Worm (Caenorhabditis elegans) whole organism, late embryonic: ENCODE data around the gene nhr-176.

Experiments used
- C08G9.2 ChIP-seq: sonication (generic microtip); optimal IDR thresholded peaks from 2 replicates; lab custom pipeline; 2016; ENCODE audit warnings: mild to moderate bottlenecking, missing genetic modification characterization, moderate library complexity, missing compliant biosample characterization
- K02D7.2 ChIP-seq: sonication (generic microtip); optimal IDR thresholded peaks from 2 replicates; lab custom pipeline; 2017; ENCODE audit warnings: mild to moderate bottlenecking, missing genetic modification characterization, missing compliant biosample characterization
- T23F11.4 ChIP-seq: fragments of 200-800 bp; sonication (Bioruptor generic); optimal IDR thresholded peaks from 2 replicates; lab custom pipeline; 2018; ENCODE audit warnings: mild to moderate bottlenecking, missing genetic modification characterization, missing compliant biosample characterization
- ahr-1 ChIP-seq: sonication (generic microtip); optimal IDR thresholded peaks from 2 replicates; lab custom pipeline; 2016; ENCODE audit warnings: missing genetic modification characterization, missing compliant biosample characterization
- ceh-18 ChIP-seq: sonication (generic microtip); optimal IDR thresholded peaks from 2 replicates; lab custom pipeline; 2016; ENCODE audit warnings: missing genetic modification characterization, missing compliant biosample characterization
- ceh-19 ChIP-seq: fragments of 200-800 bp; sonication (Bioruptor generic); optimal IDR thresholded peaks from 2 replicates; lab custom pipeline; 2018; ENCODE audit warnings: mild to moderate bottlenecking, missing genetic modification characterization, missing compliant biosample characterization
- ceh-2 ChIP-seq: sonication (generic microtip); optimal IDR thresholded peaks from 2 replicates; lab custom pipeline; 2016; ENCODE audit warnings: missing genotype, missing genetic modification characterization, missing compliant biosample characterization
- ceh-22 ChIP-seq: sonication (generic microtip); optimal IDR thresholded peaks from 2 replicates; lab custom pipeline; 2017; ENCODE audit warnings: missing biosample characterization, missing genetic modification characterization
- ceh-34 ChIP-seq: sonication (generic microtip); optimal IDR thresholded peaks from 2 replicates; lab custom pipeline; 2016; ENCODE audit warnings: mild to moderate bottlenecking, missing genetic modification characterization, missing compliant biosample characterization
- ceh-45 ChIP-seq: fragments of 200-800 bp; sonication (Bioruptor generic); IDR thresholded peaks from 2 replicates; pipeline ENCODE4 v1.3.6; 2022; ENCODE audit warnings: missing genetic modification reagents, missing genetic modification characterization, missing compliant biosample characterization
- ceh-48 ChIP-seq: sonication (generic microtip); optimal IDR thresholded peaks from 2 replicates; lab custom pipeline; 2016; ENCODE audit warnings: missing genetic modification characterization, inconsistent platforms, missing compliant biosample characterization
- ceh-6 ChIP-seq: fragments of 200-800 bp; sonication (Bioruptor generic); optimal IDR thresholded peaks from 2 replicates; lab custom pipeline; 2018; ENCODE audit warnings: mild to moderate bottlenecking, missing genetic modification characterization, missing compliant biosample characterization
- dmd-4 ChIP-seq: sonication (generic microtip); optimal IDR thresholded peaks from 2 replicates; lab custom pipeline; 2016; ENCODE audit warnings: borderline replicate concordance, missing genetic modification characterization, missing compliant biosample characterization
- elt-2 ChIP-seq: sonication (generic microtip); optimal IDR thresholded peaks from 2 replicates; lab custom pipeline; 2016; ENCODE audit warnings: missing genetic modification reagents, missing genetic modification characterization, missing compliant biosample characterization
- ets-4 ChIP-seq: sonication (generic microtip); optimal IDR thresholded peaks from 2 replicates; lab custom pipeline; 2016; ENCODE audit warnings: missing genetic modification characterization, missing compliant biosample characterization
- fax-1 ChIP-seq: sonication (generic microtip); optimal IDR thresholded peaks from 2 replicates; lab custom pipeline; 2016; ENCODE audit warnings: missing genotype, missing genetic modification characterization, missing compliant biosample characterization
- hlh-13 ChIP-seq: fragments of 200-800 bp; sonication (Bioruptor generic); optimal IDR thresholded peaks from 2 replicates; lab custom pipeline; 2018; ENCODE audit warnings: mild to moderate bottlenecking, missing genetic modification characterization, missing compliant biosample characterization
- hlh-8 ChIP-seq: sonication (generic microtip); optimal IDR thresholded peaks from 2 replicates; lab custom pipeline; 2016; ENCODE audit warnings: missing genotype, missing genetic modification characterization, missing compliant biosample characterization
- lim-6 ChIP-seq: sonication (generic microtip); optimal IDR thresholded peaks from 2 replicates; lab custom pipeline; 2016; ENCODE audit warnings: missing genetic modification characterization, missing compliant biosample characterization
- lin-11 ChIP-seq: fragments of 200-800 bp; sonication (Bioruptor generic); optimal IDR thresholded peaks from 2 replicates; lab custom pipeline; 2018; ENCODE audit warnings: mild to moderate bottlenecking, missing genetic modification characterization, missing compliant biosample characterization
- nhr-11 ChIP-seq: fragments of 150-350 bp; optimal IDR thresholded peaks from 2 replicates; lab custom pipeline; 2014; ENCODE audit warnings: missing biosample characterization, missing genetic modification characterization
- nhr-232 ChIP-seq: sonication (generic microtip); optimal IDR thresholded peaks from 2 replicates; lab custom pipeline; 2016; ENCODE audit warnings: missing genetic modification characterization, missing compliant biosample characterization
- npax-4 ChIP-seq: sonication (generic microtip); optimal IDR thresholded peaks from 2 replicates; lab custom pipeline; 2016; ENCODE audit warnings: missing genetic modification characterization, missing compliant biosample characterization
- pag-3 ChIP-seq: sonication (generic microtip); optimal IDR thresholded peaks from 2 replicates; lab custom pipeline; 2016; ENCODE audit warnings: missing compliant biosample characterization, missing genetic modification characterization, borderline replicate concordance
- pat-9 ChIP-seq: fragments of 200-800 bp; sonication (Bioruptor generic); optimal IDR thresholded peaks from 2 replicates; lab custom pipeline; 2018; ENCODE audit warnings: mild to moderate bottlenecking, missing genetic modification characterization, moderate library complexity, missing compliant biosample characterization
- pha-2 ChIP-seq: sonication (generic microtip); optimal IDR thresholded peaks from 2 replicates; lab custom pipeline; 2017; ENCODE audit warnings: mild to moderate bottlenecking, missing genetic modification characterization, missing compliant biosample characterization
- pha-4 ChIP-seq: fragments of 150-350 bp; optimal IDR thresholded peaks from 2 replicates; lab custom pipeline; 2018; ENCODE audit warnings: missing biosample characterization, missing genetic modification reagents, missing genetic modification characterization
- pqm-1 ChIP-seq: sonication (generic microtip); optimal IDR thresholded peaks from 2 replicates; lab custom pipeline; 2016; ENCODE audit warnings: missing genetic modification characterization, missing compliant biosample characterization
- pros-1 ChIP-seq: fragments of 150-350 bp; optimal IDR thresholded peaks from 2 replicates; lab custom pipeline; 2014; ENCODE audit warnings: missing biosample characterization, missing genetic modification reagents, missing genetic modification characterization
- ref-2 ChIP-seq: sonication (generic microtip); optimal IDR thresholded peaks from 2 replicates; lab custom pipeline; 2016; ENCODE audit warnings: missing genetic modification characterization, missing compliant biosample characterization
- sox-2 ChIP-seq: fragments of 200-800 bp; sonication (Bioruptor generic); IDR thresholded peaks from 2 replicates; pipeline ENCODE4 v1.3.6; 2022; ENCODE audit warnings: missing genetic modification reagents, missing genetic modification characterization, missing compliant biosample characterization
- tbx-7 ChIP-seq: sonication (generic microtip); optimal IDR thresholded peaks from 2 replicates; lab custom pipeline; 2016; ENCODE audit warnings: missing genotype, missing genetic modification characterization, missing compliant biosample characterization
- unc-55 ChIP-seq: sonication (generic microtip); optimal IDR thresholded peaks from 2 replicates; lab custom pipeline; 2017; ENCODE audit warnings: missing biosample characterization, missing genetic modification reagents, missing genetic modification characterization
- unc-86 ChIP-seq: sonication (generic microtip); optimal IDR thresholded peaks from 2 replicates; lab custom pipeline; 2016; ENCODE audit warnings: missing genetic modification characterization, missing compliant biosample characterization
- zip-5 ChIP-seq: sonication (generic microtip); optimal IDR thresholded peaks from 2 replicates; lab custom pipeline; 2016; ENCODE audit warnings: missing genetic modification characterization, missing compliant biosample characterization

nhr-176 gene

DNA sequence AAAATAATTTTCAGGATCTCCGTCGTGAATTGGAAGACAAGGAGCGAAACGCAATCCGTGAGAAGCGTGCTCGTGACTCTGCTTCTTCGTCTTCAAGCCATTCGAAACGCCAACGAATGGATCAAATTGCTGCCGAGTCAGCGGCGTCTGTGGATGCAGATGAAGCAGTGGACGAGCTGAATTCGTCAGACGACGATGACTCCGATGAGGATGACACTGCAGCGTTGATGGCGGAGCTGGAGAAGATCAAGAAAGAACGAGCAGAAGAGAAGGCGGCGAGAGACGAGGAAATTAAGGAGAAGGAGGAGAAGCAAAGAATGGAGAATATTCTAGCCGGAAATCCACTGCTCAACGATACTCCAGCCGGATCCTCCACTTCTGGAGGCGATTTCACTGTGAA is 47.6 kb upstream of the nhr-176 start:
- TF ChIP-seq ceh-2 (tag; lab: Kevin White, UChicago), result no peak
- TF ChIP-seq unc-55 (GFP tag; lab: Kevin White, UChicago), result no peak
- no peak for TF ChIP-seq hlh-8

DNA sequence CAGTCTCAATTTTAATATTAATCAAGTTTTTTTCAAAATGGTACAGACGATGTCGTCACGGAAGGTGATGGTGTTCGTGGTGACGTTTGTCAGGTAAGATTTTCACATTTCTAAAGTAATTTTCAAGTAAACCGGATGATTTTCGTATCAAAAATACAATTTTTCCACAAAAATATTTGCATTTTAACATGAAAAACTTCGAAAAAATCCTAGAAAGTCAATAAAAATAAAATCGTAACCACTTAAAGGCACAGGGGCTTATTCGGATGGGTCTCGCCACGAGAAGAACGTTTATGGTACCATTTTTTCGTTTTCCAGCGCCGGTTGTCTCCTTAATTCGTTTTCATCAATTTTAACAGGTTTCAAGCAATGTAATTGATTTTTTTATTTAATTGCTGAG is 46.8 kb upstream of the nhr-176 start, which contains the start of gene T10C6.6:
T10C6.6 (plus strand) TSS at position 27 of the 400 bp plus-strand sequence.
- peak; percentile 44 for TF ChIP-seq elt-2 (tag; lab: Kevin White, UChicago)
- TF ChIP-seq unc-55 (GFP tag; lab: Kevin White, UChicago), result no peak
- TF ChIP-seq ceh-48 (tag; lab: Kevin White, UChicago), result no peak

DNA sequence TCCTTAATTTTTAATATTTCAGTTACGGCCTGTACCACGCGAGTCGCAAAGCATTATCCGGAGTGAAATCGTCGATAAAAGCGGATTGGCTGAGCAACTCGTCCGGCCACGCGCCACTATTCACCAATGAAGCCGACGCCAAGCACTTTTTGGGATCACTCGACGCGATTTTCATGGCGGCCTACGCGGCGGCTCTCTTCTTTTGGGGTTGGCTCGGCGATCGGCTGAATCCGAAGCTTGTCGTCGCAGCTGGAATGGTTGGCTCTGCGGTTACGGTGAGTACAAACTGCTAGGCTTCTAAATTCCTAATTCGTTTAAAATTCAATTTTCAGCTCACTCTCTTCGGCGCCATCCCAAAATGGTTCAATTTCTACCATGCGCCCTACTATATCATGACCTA is 46.2 kb upstream of the nhr-176 start:
- TF ChIP-seq ceh-19 (no peak), pqm-1 (no peak), lin-11 (tag; lab: Kevin White, UChicago) (no peak), hlh-13 (GFP tag; lab: Kevin White, UChicago) (no peak)

DNA sequence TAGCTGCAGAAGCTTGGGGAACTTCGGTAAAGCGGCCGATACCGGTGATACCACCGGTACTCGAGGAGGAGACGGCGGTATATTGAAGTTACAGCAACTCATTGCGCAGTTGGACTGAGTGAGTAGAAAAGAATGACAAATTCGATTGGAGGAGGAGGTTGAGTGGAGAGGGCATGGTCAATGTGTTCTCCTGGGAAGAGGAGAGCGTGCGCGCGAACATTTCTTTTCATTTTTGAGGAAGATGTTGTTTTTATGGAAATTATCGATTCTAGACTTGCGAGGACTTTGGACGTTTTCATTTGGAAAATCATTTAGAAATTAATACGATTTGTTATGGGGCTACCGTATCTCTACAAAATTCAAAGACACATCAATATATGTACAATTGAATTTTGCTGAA is 41.9 kb upstream of the nhr-176 start:
- TF ChIP-seq sox-2 (no peak), ahr-1 (tag; lab: Kevin White, UChicago) (no peak), pag-3 (tag; lab: Kevin White, UChicago) (no peak), ets-4 (no peak)
- TF ChIP-seq, all 69 proteins: peak for 0

DNA sequence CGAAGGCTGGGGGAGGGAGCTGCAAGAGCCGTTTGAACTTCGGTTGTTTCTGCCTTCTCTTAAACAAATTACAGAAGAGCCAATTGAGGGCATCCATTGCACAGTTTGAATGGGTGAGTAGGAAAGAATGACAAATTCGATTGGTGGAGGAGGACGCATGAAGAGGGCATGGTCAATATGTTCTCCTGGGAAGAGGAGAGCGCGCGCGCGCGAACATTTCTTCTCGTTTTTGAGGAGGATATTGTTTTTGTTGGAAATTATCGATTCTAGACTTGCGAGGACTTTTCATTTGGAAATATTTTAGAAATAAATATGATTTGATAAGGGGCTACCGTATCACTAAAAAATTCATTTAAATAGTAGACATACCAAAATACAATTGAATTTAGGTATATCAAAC is 39.6 kb upstream of the nhr-176 start, which contains the start of gene T10C6.7:
T10C6.7 (minus strand) TSS at position 143 of the 400 bp plus-strand sequence.
- TF ChIP-seq fax-1 (tag; lab: Kevin White, UChicago) (no peak), T23F11.4 (GFP tag; lab: Kevin White, UChicago) (no peak), pat-9 (no peak), pha-4 (tag; lab: Kevin White, UChicago) (no peak)

DNA sequence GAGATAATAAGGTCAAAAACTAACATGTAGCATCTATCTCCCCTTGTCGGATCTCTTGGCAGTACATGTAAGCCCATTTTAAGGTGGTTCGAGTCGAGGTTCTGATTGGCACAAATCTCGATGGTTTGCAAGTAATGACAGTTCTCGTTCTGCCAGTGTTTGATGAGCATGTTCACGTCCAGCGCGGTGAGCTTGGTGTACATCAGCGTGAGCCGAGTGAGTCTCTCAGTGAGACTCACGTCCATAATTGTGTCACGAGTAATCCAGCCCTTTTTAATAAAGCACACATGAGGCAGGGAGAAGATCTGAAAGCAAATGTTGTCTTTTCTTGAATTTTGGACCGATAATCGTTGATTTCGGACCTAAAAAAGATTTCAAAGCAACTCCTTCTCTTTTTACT is 38.4 kb upstream of the nhr-176 start, which contains the start of gene T10C6.16:
T10C6.16 (minus strand) TSS at position 245 of the 400 bp plus-strand sequence.
- TF ChIP-seq pag-3 (tag; lab: Kevin White, UChicago), result no peak
- no peak for TF ChIP-seq ceh-6 (GFP tag; lab: Kevin White, UChicago)
- TF ChIP-seq dmd-4, result no peak
- no peak for TF ChIP-seq ets-4
- TF ChIP-seq pat-9, result no peak
- no peak for TF ChIP-seq lim-6 (tag; lab: Kevin White, UChicago)
- no peak for TF ChIP-seq tbx-7 (tag; lab: Kevin White, UChicago)
- TF ChIP-seq ceh-22 (tag; lab: Kevin White, UChicago), result no peak
- TF ChIP-seq ceh-34 (tag; lab: Kevin White, UChicago), result no peak
- no peak for TF ChIP-seq zip-5 (tag; lab: Kevin White, UChicago)
- no peak for TF ChIP-seq nhr-232 (tag; lab: Kevin White, UChicago)
- no peak for TF ChIP-seq ceh-45 (GFP tag; lab: Robert Waterston, UW)
- no peak for TF ChIP-seq C08G9.2
- TF ChIP-seq ref-2 (tag; lab: Kevin White, UChicago), result no peak
- TF ChIP-seq nhr-11 (tag; lab: Kevin White, UChicago), result no peak
- no peak for TF ChIP-seq unc-86 (tag; lab: Kevin White, UChicago)

DNA sequence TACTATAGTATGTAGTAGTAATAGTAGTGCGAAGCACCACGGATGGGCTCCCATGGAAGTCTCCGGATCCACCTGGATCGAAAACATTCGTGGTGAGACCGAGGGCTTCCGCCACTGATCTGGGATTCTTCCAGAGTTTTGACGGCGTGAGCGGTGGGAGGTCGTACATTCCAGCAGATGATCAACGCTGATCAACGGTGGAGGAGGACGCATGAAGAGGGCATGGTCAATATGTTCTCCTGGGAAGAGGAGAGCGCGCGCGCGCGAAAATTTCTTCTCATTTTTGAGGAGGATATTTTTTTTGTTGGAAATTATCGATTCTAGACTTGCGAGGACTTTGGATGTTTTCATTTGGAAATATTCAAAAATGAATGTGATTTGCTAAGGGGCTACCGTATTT is 37.6 kb upstream of the nhr-176 start:
- TF ChIP-seq npax-4 (tag; lab: Kevin White, UChicago) (no peak), pros-1 (tag; lab: Kevin White, UChicago) (no peak), K02D7.2 (tag; lab: Kevin White, UChicago) (no peak), pha-2 (tag; lab: Kevin White, UChicago) (no peak), ceh-18 (tag; lab: Kevin White, UChicago) (no peak)
